Worm (Caenorhabditis elegans): ENCODE results near the gene rpn-3.

- TF ChIP-seq dve-1 (tag; optimal IDR thresholded peaks at IDR 0.05) (no peak), nhr-11 (tag; optimal IDR thresholded peaks at IDR 0.05) (no peak), hlh-6 (tag; optimal IDR thresholded peaks at IDR 0.05) (no peak), ceh-9 (tag; optimal IDR thresholded peaks at IDR 0.05) (no peak), pax-1 (tag; optimal IDR thresholded peaks at IDR 0.05) (no peak), nfya-1 (tag; optimal IDR thresholded peaks at IDR 0.05) (no peak), ama-1 (optimal IDR thresholded peaks at IDR 0.05) (no peak), ceh-24 (tag; optimal IDR thresholded peaks at IDR 0.05) (no peak), fkh-10 (GFP tag; optimal IDR thresholded peaks at IDR 0.05) (no peak)
Observed at ce11 chrIII:8449160-8449807, 2.1 kb downstream of the rpn-3 start, which contains the start of gene mrpl-32.
